Fruit fly (Drosophila melanogaster): ENCODE results near the gene robo2.

robo2 gene

DNA sequence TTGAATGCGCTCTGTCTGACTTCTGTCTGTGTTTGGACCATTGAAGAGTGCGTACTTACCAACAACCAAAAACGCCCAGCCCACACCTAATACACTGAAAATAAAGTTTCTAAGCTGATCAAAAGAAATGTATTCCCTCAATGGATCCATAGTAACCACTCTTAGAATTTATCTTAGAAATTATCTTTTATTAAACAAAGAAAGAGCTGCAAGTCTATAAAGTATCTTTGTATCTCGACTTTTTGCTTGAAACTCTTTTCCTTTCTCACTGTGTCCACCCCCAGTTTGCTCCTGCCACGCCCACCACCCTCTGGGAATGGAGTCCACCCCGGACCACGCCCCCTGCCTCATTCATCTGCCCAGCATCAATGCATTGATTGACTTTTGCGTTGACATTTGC, 42.6 kb downstream of the robo2 start (continued):
- TF ChIP-seq stc (GFP tag; IDR thresholded peaks at IDR 0.05) (no peak), CG2678 (tag; optimal IDR thresholded peaks at IDR 0.05) (peak; percentile 36), pb (GFP tag; optimal IDR thresholded peaks at IDR 0.05) (no peak), Hey (tag; optimal IDR thresholded peaks at IDR 0.05) (no peak), hkb (optimal IDR thresholded peaks at IDR 0.05) (no peak), hkb (GFP tag; IDR thresholded peaks at IDR 0.05) (0 out of 2 replicates have a peak, but pooled peaks have one; percentile 13), Bgb (GFP tag; IDR thresholded peaks at IDR 0.05; ENCODE audit: partially characterized antibody) (no peak), ken (GFP tag; IDR thresholded peaks at IDR 0.05) (no peak), dysf (GFP tag; IDR thresholded peaks at IDR 0.05) (peak; percentile 35; the same call in 2 of the 3 replicates), dimm (GFP tag; IDR thresholded peaks at IDR 0.05) (no peak), PHDP (tag; optimal IDR thresholded peaks at IDR 0.05) (no peak), CG14014 (GFP tag; IDR thresholded peaks at IDR 0.05) (0 out of 2 replicates have a peak, but pooled peaks have one; percentile 14), CG9797 (GFP tag; optimal IDR thresholded peaks at IDR 0.05) (no peak), CG18599 (GFP tag; optimal IDR thresholded peaks at IDR 0.05) (peak; percentile 28), Blimp-1 (GFP tag; optimal IDR thresholded peaks at IDR 0.05) (peak; percentile 21), Med (GFP tag) (peak; percentile 44), CG6813 (GFP tag; optimal IDR thresholded peaks at IDR 0.05) (no peak), dmrt11E (tag; optimal IDR thresholded peaks at IDR 0.05) (no peak), CG1603 (tag; optimal IDR thresholded peaks at IDR 0.05) (no peak), Xrp1 (GFP tag; IDR thresholded peaks at IDR 0.05) (0 out of 2 replicates have a peak, but pooled peaks have one; percentile 6), CG10543 (GFP tag; optimal IDR thresholded peaks at IDR 0.05) (no peak), sens (GFP tag) (peak; percentile 64), CG32772 (GFP tag; IDR thresholded peaks at IDR 0.05) (0 out of 2 replicates have a peak, but pooled peaks have one; percentile 12), CG12744 (GFP tag; optimal IDR thresholded peaks at IDR 0.05) (no peak), toy (GFP tag; IDR thresholded peaks at IDR 0.05) (no peak), CG8478 (optimal IDR thresholded peaks at IDR 0.05) (no peak), lmd (GFP tag; IDR thresholded peaks at IDR 0.05) (0 out of 2 replicates have a peak, but pooled peaks have one; percentile 9)

DNA sequence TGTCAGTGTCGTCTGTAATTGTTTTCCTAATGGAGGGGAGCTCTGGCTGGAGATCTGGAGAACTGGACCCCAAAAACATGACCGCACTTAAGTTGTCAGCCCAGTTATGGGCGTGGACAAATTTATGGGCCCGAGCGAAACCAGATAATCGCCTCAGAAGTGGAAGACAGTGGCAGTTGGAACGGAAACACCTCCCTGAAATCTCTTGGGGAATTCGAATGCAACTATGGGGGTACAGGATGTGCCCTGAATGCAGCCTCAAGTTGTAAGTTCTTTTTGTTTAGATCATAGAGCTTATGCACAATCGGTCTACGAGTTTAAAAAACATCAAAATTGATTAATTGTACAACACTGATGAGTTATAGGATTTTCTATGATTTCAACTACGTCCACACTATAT, 52.6 kb downstream of the robo2 start, which contains the start of gene CG14346:
Gene CG14346, plus strand, starts transcription at position 301 of the 400 bp plus-strand sequence.
- TF ChIP-seq stwl (tag; optimal IDR thresholded peaks at IDR 0.05) = peak; percentile 22
- no peak for TF ChIP-seq HmgD (GFP tag; optimal IDR thresholded peaks at IDR 0.05)

DNA sequence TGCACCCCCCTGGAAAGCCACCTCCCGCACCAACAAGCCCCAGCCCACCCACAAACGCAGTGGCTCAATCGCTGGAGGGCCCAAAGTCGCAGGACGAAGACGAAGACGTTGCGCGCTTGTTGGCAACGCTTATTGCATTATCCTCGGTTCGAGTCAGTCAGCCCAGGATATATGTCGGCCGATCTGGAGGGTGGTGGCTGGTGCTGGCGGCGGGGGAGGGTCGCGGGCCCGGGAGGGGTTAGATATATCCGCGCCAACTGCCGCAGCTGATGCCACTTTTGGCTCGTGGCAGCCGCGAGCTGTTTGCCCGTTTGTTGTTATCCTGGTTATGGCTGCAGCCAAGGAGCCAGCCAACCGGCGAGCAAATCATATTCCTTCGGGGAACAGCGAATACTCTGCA, 55.2 kb downstream of the robo2 start:
- TF ChIP-seq HmgZ (tag; optimal IDR thresholded peaks at IDR 0.05) (no peak), CG8388 (GFP tag; optimal IDR thresholded peaks at IDR 0.05) (no peak), CG9215 (GFP tag; IDR thresholded peaks at IDR 0.05) (no peak), ttk (GFP tag; IDR thresholded peaks at IDR 0.05) (no peak), Hr39 (optimal IDR thresholded peaks at IDR 0.05) (peak; percentile 59)

DNA sequence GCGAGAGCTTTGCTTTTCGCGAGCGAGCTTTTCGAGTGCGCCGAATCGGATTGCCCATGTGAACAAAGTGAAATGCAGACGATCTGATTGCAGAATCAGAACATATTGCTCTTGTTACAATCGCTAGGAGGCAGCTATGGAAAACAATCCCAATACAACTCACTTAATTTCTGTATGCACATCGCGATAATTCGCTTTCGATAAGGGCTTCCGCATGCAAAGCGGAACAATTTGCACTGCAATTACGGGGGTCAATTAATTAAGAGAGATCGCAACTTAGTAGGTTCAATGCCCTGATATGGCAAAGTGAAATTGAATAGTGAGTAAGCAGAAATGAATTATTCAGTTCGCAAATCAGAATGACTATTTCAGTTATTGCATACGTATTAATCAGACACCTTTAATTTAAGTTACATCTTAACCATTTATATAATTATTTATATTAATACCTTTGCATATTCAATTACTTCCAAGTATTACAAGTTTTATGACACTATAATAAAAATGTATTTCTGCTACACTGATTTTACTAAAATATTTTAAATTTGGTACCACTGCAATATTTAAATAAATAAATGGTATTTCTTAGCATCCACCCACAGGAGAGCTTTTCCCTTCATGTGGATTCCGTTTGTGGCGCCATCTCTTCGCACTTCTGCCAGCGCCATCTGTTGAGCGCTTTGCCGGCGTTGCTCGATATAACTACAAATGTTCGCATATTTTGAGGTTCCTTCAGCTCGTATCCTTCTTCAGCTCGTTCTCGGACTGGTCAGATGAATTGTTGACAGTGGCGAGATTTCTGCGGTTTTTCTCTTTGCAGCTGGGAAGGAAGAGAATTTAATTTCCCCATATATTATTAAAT, 58.3 kb downstream of the robo2 start, which contains the start of gene NLaz:
Gene NLaz, minus strand, starts transcription at position 51 of the 862 bp plus-strand sequence.
- TF ChIP-seq NK7.1 (GFP tag; optimal IDR thresholded peaks at IDR 0.05) (no peak), oc (tag; optimal IDR thresholded peaks at IDR 0.05) (no peak), CTCF (GFP tag; optimal IDR thresholded peaks at IDR 0.05) (peak; percentile 97), CG18619 (GFP tag; optimal IDR thresholded peaks at IDR 0.05) (peak; percentile 45), CG10979 (tag; optimal IDR thresholded peaks at IDR 0.05) (no peak), sob (GFP tag; IDR thresholded peaks at IDR 0.05) (peak; percentile 46; the same call in 1 of the 2 replicates), CG11723 (GFP tag; optimal IDR thresholded peaks at IDR 0.05) (no peak), odd (GFP tag; optimal IDR thresholded peaks at IDR 0.05) (no peak), psq (GFP tag; optimal IDR thresholded peaks at IDR 0.05) (no peak), CG32772 (GFP tag; IDR thresholded peaks at IDR 0.05) (peak; percentile 7; the same call in 1 of the 2 replicates), Pdp1 (GFP tag; optimal IDR thresholded peaks at IDR 0.05) (peak in 1 of 2 experiments; percentile 21), Ptx1 (GFP tag; IDR thresholded peaks at IDR 0.05) (peak; percentile 77), CG7963 (GFP tag; IDR thresholded peaks at IDR 0.05; ENCODE audit: partially characterized antibody) (peak; percentile 34; the same call in 1 of the 3 replicates), cas (GFP tag; IDR thresholded peaks at IDR 0.05) (no peak)
